Fruit fly (Drosophila melanogaster) S2 (cell line): ENCODE data around the gene CG42847.

Experiments
- CG8478 ChIP-seq: fragments of >200 bp; optimal IDR thresholded peaks from 2 replicates; lab custom pipeline; 2018
- CTCF ChIP-seq, 2 experiments: fragments of >200 bp; optimal IDR thresholded peaks; 2 replicates each; lab custom pipeline; 2018

- no peak for TF ChIP-seq CTCF (optimal IDR thresholded peaks at IDR 0.05; lab: Kevin White, UChicago)
- no peak for TF ChIP-seq CG8478 (lab: Kevin White, UChicago)
These were observed 31.3 kb upstream of the CG42847 start for dm6 chr2L:9396396-9396795.
